Fruit fly (Drosophila melanogaster) whole organism, embryonic: Measurements from ENCODE around the gene CG17327.

ENCODE experiments used
- CG11247 ChIP-seq: fragments of 200-800 bp; sonication (Bioruptor generic); IDR thresholded peaks from 2 replicates; pipeline ENCODE4 v1.3.6; 2022; ENCODE audit warnings: missing biosample characterization, missing genetic modification characterization
- CG11504 ChIP-seq: fragments of 200-800 bp; sonication (Bioruptor generic); optimal IDR thresholded peaks from 3 replicates; lab custom pipeline; 2019; ENCODE audit warnings: missing biosample characterization, mild to moderate bottlenecking, missing genetic modification characterization, moderate library complexity
- CG13123 ChIP-seq: fragments of 200-800 bp; sonication (Bioruptor generic); optimal IDR thresholded peaks from 2 replicates; lab custom pipeline; 2016; ENCODE audit warnings: missing biosample characterization, missing genetic modification characterization
- CG13624 ChIP-seq: fragments of 200-800 bp; sonication (Bioruptor generic); optimal IDR thresholded peaks from 2 replicates; lab custom pipeline; 2016; ENCODE audit warnings: missing biosample characterization, missing genetic modification characterization
- CG1602 ChIP-seq: fragments of 200-800 bp; sonication (Bioruptor generic); optimal IDR thresholded peaks from 3 replicates; lab custom pipeline; 2016; ENCODE audit warnings: missing biosample characterization, missing genetic modification characterization
- CG16779 ChIP-seq: fragments of 200-800 bp; sonication (Bioruptor generic); IDR thresholded peaks from 2 replicates; pipeline ENCODE4 v1.3.6; 2022; ENCODE audit warnings: missing biosample characterization, missing genetic modification characterization
- CG16813 ChIP-seq: fragments of 200-800 bp; sonication (Bioruptor generic); IDR thresholded peaks from 3 replicates; pipeline ENCODE4 v1.3.6; 2022; ENCODE audit warnings: missing biosample characterization, missing genetic modification characterization; ENCODE audit not compliant: partially characterized antibody
- CG16815 ChIP-seq: fragments of 200-800 bp; sonication (Bioruptor generic); optimal IDR thresholded peaks from 3 replicates; lab custom pipeline; 2017; ENCODE audit warnings: missing biosample characterization, mild to moderate bottlenecking, missing genetic modification characterization
- CG17328 ChIP-seq: fragments of 200-800 bp; sonication (Bioruptor generic); IDR thresholded peaks from 2 replicates; pipeline ENCODE4 v1.3.6; 2022; ENCODE audit warnings: missing biosample characterization, missing genetic modification characterization
- CG17361 ChIP-seq: fragments of 200-800 bp; sonication (Bioruptor generic); IDR thresholded peaks from 3 replicates; pipeline ENCODE4 v1.3.6; 2022; ENCODE audit warnings: missing biosample characterization, missing genetic modification characterization
- CG2120 ChIP-seq: fragments of 200-800 bp; sonication (Bioruptor generic); optimal IDR thresholded peaks from 3 replicates; lab custom pipeline; 2016; ENCODE audit warnings: missing biosample characterization, missing genetic modification characterization
- CG2712 ChIP-seq: fragments of 200-800 bp; optimal IDR thresholded peaks from 3 replicates; lab custom pipeline; 2019; ENCODE audit warnings: missing biosample characterization, mild to moderate bottlenecking, missing genetic modification characterization, moderate library complexity
- CG3163 ChIP-seq: fragments of 200-800 bp; sonication (Bioruptor generic); optimal IDR thresholded peaks from 3 replicates; lab custom pipeline; 2016; ENCODE audit warnings: missing biosample characterization, missing genetic modification characterization
- CG4854 ChIP-seq: fragments of 200-800 bp; sonication (Bioruptor generic); optimal IDR thresholded peaks from 2 replicates; lab custom pipeline; 2016; ENCODE audit warnings: missing biosample characterization, missing genetic modification characterization, inconsistent platforms
- CG6683 ChIP-seq: fragments of 200-800 bp; sonication (Bioruptor generic); optimal IDR thresholded peaks from 2 replicates; lab custom pipeline; 2017; ENCODE audit warnings: missing biosample characterization, mild to moderate bottlenecking, missing genetic modification characterization, missing genetic modification reagents
- CG6854 ChIP-seq: fragments of 200-800 bp; sonication (Bioruptor generic); optimal IDR thresholded peaks from 3 replicates; lab custom pipeline; 2017; ENCODE audit warnings: missing biosample characterization, mild to moderate bottlenecking, missing genetic modification characterization
- Dbx ChIP-seq: fragments of 200-800 bp; sonication (Bioruptor generic); IDR thresholded peaks from 3 replicates; pipeline ENCODE4 v1.3.6; 2022; ENCODE audit warnings: missing biosample characterization, missing genetic modification characterization
- Deaf1 ChIP-seq: fragments of 200-800 bp; optimal IDR thresholded peaks from 3 replicates; lab custom pipeline; 2019; ENCODE audit warnings: missing biosample characterization, mild to moderate bottlenecking, missing genetic modification characterization, moderate library complexity
- Ets65A ChIP-seq: fragments of 200-800 bp; sonication (Bioruptor generic); peaks from one replicate; lab custom pipeline; 2016; ENCODE audit warnings: missing biosample characterization, missing genetic modification characterization
- Fer2 ChIP-seq: fragments of 200-800 bp; sonication (Bioruptor generic); optimal IDR thresholded peaks from 2 replicates; lab custom pipeline; 2018; ENCODE audit warnings: missing biosample characterization, mild to moderate bottlenecking, missing genetic modification characterization, moderate library complexity
- Hey ChIP-seq: fragments of 200-800 bp; sonication (Bioruptor generic); optimal IDR thresholded peaks from 3 replicates; lab custom pipeline; 2018; ENCODE audit warnings: missing biosample characterization, mild to moderate bottlenecking, missing genetic modification characterization
- Hmx ChIP-seq: fragments of 200-800 bp; sonication (Bioruptor generic); optimal IDR thresholded peaks from 2 replicates; lab custom pipeline; 2016; ENCODE audit warnings: missing biosample characterization, missing genetic modification characterization
- Neu2 ChIP-seq: fragments of 200-800 bp; sonication (Bioruptor generic); optimal IDR thresholded peaks from 3 replicates; lab custom pipeline; 2016; ENCODE audit warnings: missing biosample characterization, missing genetic modification characterization, borderline replicate concordance
- Ptx1 ChIP-seq: fragments of 200-800 bp; sonication (Bioruptor generic); IDR thresholded peaks from 2 replicates; pipeline ENCODE4 v1.3.6; 2022; ENCODE audit warnings: missing biosample characterization, missing genetic modification characterization
- Side ChIP-seq: fragments of 200-800 bp; sonication (Bioruptor generic); optimal IDR thresholded peaks from 2 replicates; lab custom pipeline; 2016; ENCODE audit warnings: missing biosample characterization, missing genetic modification characterization
- Sox100B ChIP-seq: fragments of 200-800 bp; sonication (Bioruptor generic); optimal IDR thresholded peaks from 3 replicates; lab custom pipeline; 2018; ENCODE audit warnings: missing biosample characterization, mild to moderate bottlenecking, missing genetic modification characterization
- Xbp1 ChIP-seq: fragments of 200-800 bp; sonication (Bioruptor generic); optimal IDR thresholded peaks from 3 replicates; lab custom pipeline; 2016; ENCODE audit warnings: missing biosample characterization, mild to moderate bottlenecking, missing genetic modification characterization
- ab ChIP-seq: fragments of 200-800 bp; sonication (Bioruptor generic); optimal IDR thresholded peaks from 2 replicates; lab custom pipeline; 2016; ENCODE audit warnings: missing biosample characterization, missing genetic modification characterization
- ac ChIP-seq: fragments of 200-800 bp; sonication (Bioruptor generic); optimal IDR thresholded peaks from 3 replicates; lab custom pipeline; 2017; ENCODE audit warnings: missing biosample characterization, mild to moderate bottlenecking, missing genetic modification characterization
- al ChIP-seq: fragments of 200-800 bp; sonication (Bioruptor generic); IDR thresholded peaks from 2 replicates; pipeline ENCODE4 v1.3.6; 2022; ENCODE audit warnings: missing biosample characterization, missing genetic modification characterization
- aop ChIP-seq: fragments of 200-800 bp; sonication (Bioruptor generic); IDR thresholded peaks from 2 replicates; pipeline ENCODE4 v1.3.6; 2022; ENCODE audit warnings: missing biosample characterization, missing genetic modification characterization
- az2 ChIP-seq: fragments of 200-800 bp; sonication (Bioruptor generic); optimal IDR thresholded peaks from 3 replicates; lab custom pipeline; 2016; ENCODE audit warnings: missing biosample characterization, missing genetic modification characterization
- bbx ChIP-seq: fragments of 200-800 bp; sonication (Bioruptor generic); IDR thresholded peaks from 2 replicates; pipeline ENCODE4 v1.3.6; 2022; ENCODE audit warnings: missing biosample characterization, missing genetic modification characterization; ENCODE audit not compliant: partially characterized antibody
- caup ChIP-seq: fragments of 200-800 bp; sonication (Bioruptor generic); optimal IDR thresholded peaks from 3 replicates; lab custom pipeline; 2017; ENCODE audit warnings: missing biosample characterization, mild to moderate bottlenecking, missing genetic modification characterization, moderate library complexity; ENCODE audit not compliant: severe bottlenecking
- da ChIP-seq: fragments of 200-800 bp; sonication (Bioruptor generic); optimal IDR thresholded peaks from 2 replicates; lab custom pipeline; 2016; ENCODE audit warnings: missing biosample characterization, missing genetic modification characterization
- dysf ChIP-seq: fragments of 200-800 bp; sonication (Bioruptor generic); IDR thresholded peaks from 3 replicates; pipeline ENCODE4 v1.3.6; 2022; ENCODE audit warnings: missing biosample characterization, missing genetic modification characterization
- emc ChIP-seq: fragments of 200-800 bp; sonication (Bioruptor generic); optimal IDR thresholded peaks from 2 replicates; lab custom pipeline; 2016; ENCODE audit warnings: missing biosample characterization, missing genetic modification characterization
- fd64A ChIP-seq: fragments of 200-800 bp; sonication (Bioruptor generic); optimal IDR thresholded peaks from 3 replicates; lab custom pipeline; 2018; ENCODE audit warnings: missing biosample characterization, mild to moderate bottlenecking, missing genetic modification characterization
- gce ChIP-seq: fragments of 200-800 bp; sonication (Bioruptor generic); IDR thresholded peaks from 3 replicates; pipeline ENCODE4 v1.3.6; 2022; ENCODE audit warnings: missing biosample characterization, missing genetic modification characterization
- gem ChIP-seq: fragments of 200-800 bp; sonication (Bioruptor generic); optimal IDR thresholded peaks from 2 replicates; lab custom pipeline; 2019; ENCODE audit warnings: missing biosample characterization, mild to moderate bottlenecking, missing genetic modification characterization, moderate library complexity
- grau ChIP-seq: fragments of 200-800 bp; optimal IDR thresholded peaks from 3 replicates; lab custom pipeline; 2019; ENCODE audit warnings: missing biosample characterization, mild to moderate bottlenecking, missing genetic modification characterization, moderate library complexity
- gro ChIP-seq: fragments of 200-800 bp; sonication (Bioruptor generic); optimal IDR thresholded peaks from 2 replicates; lab custom pipeline; 2016; ENCODE audit warnings: missing biosample characterization, missing genetic modification characterization
- jing ChIP-seq: fragments of 200-800 bp; sonication (Bioruptor generic); optimal IDR thresholded peaks from 2 replicates; lab custom pipeline; 2018; ENCODE audit warnings: missing biosample characterization, mild to moderate bottlenecking, missing genetic modification characterization
- nmo ChIP-seq: fragments of 200-800 bp; sonication (Bioruptor generic); optimal IDR thresholded peaks from 2 replicates; lab custom pipeline; 2018; ENCODE audit warnings: missing biosample characterization, mild to moderate bottlenecking, missing genetic modification characterization, moderate library complexity
- pnt ChIP-seq: fragments of 200-800 bp; sonication (Bioruptor generic); optimal IDR thresholded peaks from 3 replicates; lab custom pipeline; 2016; ENCODE audit warnings: missing biosample characterization, missing genetic modification characterization
- psq ChIP-seq: fragments of 200-800 bp; sonication (Bioruptor generic); optimal IDR thresholded peaks from 2 replicates; lab custom pipeline; 2017; ENCODE audit warnings: missing biosample characterization, missing genetic modification characterization
- repo ChIP-seq: fragments of 200-800 bp; sonication (Bioruptor generic); optimal IDR thresholded peaks from 2 replicates; lab custom pipeline; 2016; ENCODE audit warnings: missing biosample characterization, missing genetic modification characterization
- sens ChIP-seq: fragments of 200-800 bp; sonication (Bioruptor generic); peaks from one replicate; lab custom pipeline; 2016; ENCODE audit warnings: missing biosample characterization, missing genetic modification characterization
- sens-2 ChIP-seq: fragments of 200-800 bp; sonication (Bioruptor generic); IDR thresholded peaks from 2 replicates; pipeline ENCODE4 v1.3.6; 2022; ENCODE audit warnings: missing biosample characterization, missing genetic modification characterization
- tna ChIP-seq: fragments of 200-800 bp; sonication (Bioruptor generic); IDR thresholded peaks from 2 replicates; pipeline ENCODE4 v1.3.6; 2022; ENCODE audit warnings: missing biosample characterization, missing genetic modification characterization; ENCODE audit not compliant: partially characterized antibody
- vfl ChIP-seq: fragments of 200-800 bp; sonication (Bioruptor generic); optimal IDR thresholded peaks from 2 replicates; lab custom pipeline; 2016; ENCODE audit warnings: missing biosample characterization, missing genetic modification characterization

CG17327 gene

dm6 chr3R:12997550-12998233 is at the start of gene CG17327, which contains the start of the genes CG44194 and CG7518 (continued):
- TF ChIP-seq CG3163 (no peak), sens (GFP tag; lab: Kevin White, UChicago) (peak; percentile 54), Hmx (no peak), da (GFP tag; lab: Kevin White, UChicago) (no peak), ac (GFP tag; lab: Kevin White, UChicago) (no peak), psq (GFP tag; lab: Kevin White, UChicago) (no peak), ab (GFP tag; lab: Kevin White, UChicago) (no peak), CG4854 (GFP tag; lab: Kevin White, UChicago) (no peak), vfl (GFP tag; lab: Kevin White, UChicago) (no peak), Deaf1 (tag; lab: Kevin White, UChicago) (no peak), repo (GFP tag; lab: Kevin White, UChicago) (no peak), grau (tag; lab: Kevin White, UChicago) (peak; percentile 35), pnt (GFP tag; lab: Kevin White, UChicago) (no peak), CG2120 (peak; percentile 42), Neu2 (GFP tag; lab: Kevin White, UChicago) (no peak), az2 (GFP tag; lab: Kevin White, UChicago) (peak; percentile 30), Sox100B (GFP tag; lab: Kevin White, UChicago) (no peak), CG2712 (tag; lab: Kevin White, UChicago) (no peak), Fer2 (peak; percentile 14), caup (GFP tag; lab: Kevin White, UChicago) (no peak), bbx (peak; percentile 37; the same call in 1 of the 2 replicates), Dbx (GFP tag; lab: Robert Waterston, UW) (no peak), CG13624 (peak; percentile 14), tna (GFP tag; lab: Robert Waterston, UW) (no peak), CG16779 (GFP tag; lab: Robert Waterston, UW) (no peak), dysf (GFP tag; lab: Robert Waterston, UW) (no peak), CG13123 (no peak), CG1602 (peak; percentile 11), CG17328 (no peak), CG6683 (GFP tag; lab: Kevin White, UChicago) (no peak), Ets65A (no peak), CG6854 (GFP tag; lab: Kevin White, UChicago) (no peak), emc (no peak), aop (GFP tag; lab: Robert Waterston, UW) (no peak), Hey (tag; lab: Kevin White, UChicago) (no peak), CG17361 (GFP tag; lab: Robert Waterston, UW) (no peak), gce (GFP tag; lab: Robert Waterston, UW) (no peak), fd64A (GFP tag; lab: Kevin White, UChicago) (no peak), CG11504 (tag; lab: Kevin White, UChicago) (no peak), nmo (GFP tag; lab: Kevin White, UChicago) (peak; percentile 45), CG11247 (no peak), gem (tag; lab: Kevin White, UChicago) (no peak), sens-2 (GFP tag; lab: Robert Waterston, UW) (peak; percentile 34; the same call in 1 of the 2 replicates), al (peak; percentile 26; the same call in 1 of the 2 replicates), Side (GFP tag; lab: Kevin White, UChicago) (no peak), CG16815 (GFP tag; lab: Kevin White, UChicago) (no peak), CG16813 (GFP tag; lab: Robert Waterston, UW) (peak; percentile 33; the same call in 1 of the 3 replicates), jing (no peak), gro (no peak), Xbp1 (GFP tag; lab: Kevin White, UChicago) (no peak), Ptx1 (GFP tag; lab: Robert Waterston, UW) (peak; percentile 29; the same call in 1 of the 2 replicates)
